Worm (Caenorhabditis elegans) whole organism, mixed stage, embryonic: ENCODE data around the gene npr-39.

Experiments
- ceh-39 ChIP-seq: fragments of 150-350 bp; optimal IDR thresholded peaks from 2 replicates; lab custom pipeline; 2014; ENCODE audit warnings: missing biosample characterization, missing genetic modification characterization
- ceh-83 ChIP-seq: fragments of 200-800 bp; sonication (Bioruptor generic); optimal IDR thresholded peaks from 2 replicates; lab custom pipeline; 2018; ENCODE audit warnings: mild to moderate bottlenecking, missing genetic modification characterization, missing compliant biosample characterization
- nhr-28 ChIP-seq: fragments of 150-350 bp; optimal IDR thresholded peaks from 2 replicates; lab custom pipeline; 2014; ENCODE audit warnings: missing biosample characterization, missing genetic modification characterization
- unc-62 ChIP-seq: fragments of 150-350 bp; optimal IDR thresholded peaks from 2 replicates; lab custom pipeline; 2014; ENCODE audit warnings: missing biosample characterization, missing genetic modification reagents, missing genetic modification characterization

ce11 chrV:10075441-10075840 lies 8.6 kb downstream of the npr-39 start, which contains the start of gene F57A8.7:
- no peak for TF ChIP-seq unc-62 (GFP tag; lab: Kevin White, UChicago)
- no peak for TF ChIP-seq nhr-28 (tag; lab: Kevin White, UChicago)
- TF ChIP-seq ceh-39: no peak
- no peak for TF ChIP-seq ceh-83 (GFP tag; lab: Kevin White, UChicago)
